Fruit fly (Drosophila melanogaster): ENCODE data around the gene Ir94f.

DNA sequence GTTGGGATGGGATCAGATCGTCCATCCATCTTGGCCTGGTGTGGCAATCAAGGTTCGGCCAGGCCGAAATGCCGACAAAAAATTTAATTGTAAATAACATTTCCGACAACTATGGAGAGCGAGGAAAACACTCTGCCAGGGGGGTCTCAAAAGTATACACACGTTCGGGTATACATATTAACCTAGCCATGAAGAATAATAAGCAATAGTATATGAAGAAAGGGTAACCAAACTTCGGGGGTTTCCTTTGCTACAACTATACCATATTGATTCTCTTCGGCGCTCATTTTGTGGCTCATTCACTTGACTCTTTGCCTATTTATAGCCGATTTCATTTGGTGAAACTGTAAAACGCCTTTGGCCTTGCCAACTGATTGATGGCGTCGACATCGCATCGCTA is 15.6 kb downstream of the Ir94f start:
- TF ChIP-seq insv (optimal IDR thresholded peaks at IDR 0.05) (no peak), ttk (optimal IDR thresholded peaks at IDR 0.05) (no peak), h (optimal IDR thresholded peaks at IDR 0.05) (no peak), Myc (optimal IDR thresholded peaks at IDR 0.05) (no peak)
